Worm (Caenorhabditis elegans): ENCODE data around the gene alh-13.

alh-13 gene

DNA sequence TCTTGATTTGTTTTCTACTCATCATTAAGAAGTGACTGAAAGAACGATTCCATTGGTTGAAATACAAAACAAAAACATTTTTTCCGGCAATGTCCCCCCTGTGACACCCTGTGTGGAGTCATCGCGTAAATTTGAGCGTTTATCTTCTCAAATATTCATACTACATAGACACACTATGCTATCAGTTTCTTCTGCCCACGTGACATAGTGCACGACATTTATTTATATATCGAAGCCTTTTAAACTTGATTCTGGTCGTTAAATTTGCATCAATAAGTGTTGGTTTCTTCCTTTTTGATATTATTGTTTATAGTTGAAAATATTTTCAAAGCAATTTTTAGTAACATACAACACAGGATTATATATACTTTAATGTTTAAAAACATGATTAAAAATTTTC, 23.2 kb upstream of the alh-13 start:
- TF ChIP-seq R02D3.7 (tag; optimal IDR thresholded peaks at IDR 0.05) = no peak
- no peak for TF ChIP-seq zag-1 (tag; optimal IDR thresholded peaks at IDR 0.05)
- no peak for TF ChIP-seq nhr-77 (tag; optimal IDR thresholded peaks at IDR 0.05)
- TF ChIP-seq sma-9 (GFP tag; optimal IDR thresholded peaks at IDR 0.05) = peak; percentile 65
- no peak for TF ChIP-seq sma-9 (tag; optimal IDR thresholded peaks at IDR 0.05)
- TF ChIP-seq fos-1 (tag; optimal IDR thresholded peaks at IDR 0.05) = peak; percentile 4

DNA sequence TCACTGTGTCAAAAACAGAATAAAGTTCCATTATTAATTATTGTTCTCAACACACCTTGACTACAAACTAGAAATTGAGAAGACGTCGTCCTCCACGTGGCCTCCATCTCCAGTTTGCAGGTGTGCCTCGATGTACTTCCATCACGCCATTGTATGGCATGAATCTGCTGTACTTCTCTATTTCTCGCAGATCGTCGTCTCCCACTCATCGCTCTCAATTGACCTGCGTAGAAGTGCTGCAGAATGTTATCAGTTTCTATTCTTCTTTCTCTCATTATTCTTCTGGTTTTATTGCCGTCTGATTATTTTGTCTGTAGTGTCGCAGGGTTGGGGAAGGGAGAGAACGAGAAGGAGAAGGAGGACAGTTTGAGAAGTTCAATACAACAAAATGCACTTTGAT, 22.6 kb upstream of the alh-13 start:
- TF ChIP-seq skn-1 (tag; optimal IDR thresholded peaks at IDR 0.05) (no peak), unc-55 (GFP tag; optimal IDR thresholded peaks at IDR 0.05) (no peak), sma-3 (GFP tag; optimal IDR thresholded peaks at IDR 0.05) (peak; percentile 68), fos-1 (tag; optimal IDR thresholded peaks at IDR 0.05) (peak; percentile 92), gmeb-1 (tag; optimal IDR thresholded peaks at IDR 0.05) (peak; percentile 38), mdl-1 (tag; optimal IDR thresholded peaks at IDR 0.05) (peak; percentile 65 to 85), blmp-1 (tag; optimal IDR thresholded peaks at IDR 0.05; ENCODE audit: insufficient read depth) (peak; percentile 83), mab-5 (tag; optimal IDR thresholded peaks at IDR 0.05) (no peak), aly-2 (tag; optimal IDR thresholded peaks at IDR 0.05) (no peak), nhr-21 (tag; optimal IDR thresholded peaks at IDR 0.05) (peak; percentile 65), ztf-11 (tag; optimal IDR thresholded peaks at IDR 0.05) (no peak), nhr-129 (tag; optimal IDR thresholded peaks at IDR 0.05) (peak; percentile 45), mbf-1 (tag; optimal IDR thresholded peaks at IDR 0.05) (no peak), crh-2 (tag; optimal IDR thresholded peaks at IDR 0.05) (peak; percentile 70), unc-39 (tag; optimal IDR thresholded peaks at IDR 0.05) (no peak), nhr-237 (tag; optimal IDR thresholded peaks at IDR 0.05) (no peak), Y55F3AM.14 (GFP tag; optimal IDR thresholded peaks at IDR 0.05) (peak; percentile 25), sma-9 (GFP tag; optimal IDR thresholded peaks at IDR 0.05) (peak; percentile 90), sma-9 (tag; optimal IDR thresholded peaks at IDR 0.05) (no peak), F13H6.1 (tag; optimal IDR thresholded peaks at IDR 0.05) (peak; percentile 57)

- TF ChIP-seq sma-9 (GFP tag; optimal IDR thresholded peaks at IDR 0.05) (peak; percentile 67), sma-9 (tag; optimal IDR thresholded peaks at IDR 0.05) (no peak), mdl-1 (tag; optimal IDR thresholded peaks at IDR 0.05) (peak in 1 of 2 experiments; percentile 40), blmp-1 (tag; optimal IDR thresholded peaks at IDR 0.05; ENCODE audit: insufficient read depth) (peak; percentile 80), C34F6.9 (tag; optimal IDR thresholded peaks at IDR 0.05) (peak; percentile 27), sma-3 (GFP tag; optimal IDR thresholded peaks at IDR 0.05) (peak; percentile 52), nhr-12 (tag; optimal IDR thresholded peaks at IDR 0.05) (no peak), nhr-129 (tag; optimal IDR thresholded peaks at IDR 0.05) (peak; percentile 49), fos-1 (tag; optimal IDR thresholded peaks at IDR 0.05) (peak; percentile 3), R02D3.7 (tag; optimal IDR thresholded peaks at IDR 0.05) (no peak), nhr-25 (tag; optimal IDR thresholded peaks at IDR 0.05) (peak; percentile 57)
Measured at ce11 chrX:12761295-12761775, 20.9 kb upstream of the alh-13 start.

ce11 chrX:12761778-12762177, 20.4 kb upstream of the alh-13 start, which contains the start of gene cept-1:
Gene cept-1, plus strand, starts transcription at chrX:12762078.
- TF ChIP-seq ama-1 (optimal IDR thresholded peaks at IDR 0.05) = no peak
- TF ChIP-seq snpc-4 (tag; optimal IDR thresholded peaks at IDR 0.05) = no peak
- no peak for TF ChIP-seq sem-4 (tag; optimal IDR thresholded peaks at IDR 0.05)
- no peak for TF ChIP-seq unc-62 (GFP tag; optimal IDR thresholded peaks at IDR 0.05)
- TF ChIP-seq nhr-77 (tag; optimal IDR thresholded peaks at IDR 0.05) = no peak
- TF ChIP-seq nhr-11 (tag; optimal IDR thresholded peaks at IDR 0.05) = no peak
- TF ChIP-seq skn-1 (tag; optimal IDR thresholded peaks at IDR 0.05) = no peak
- TF ChIP-seq sma-3 (GFP tag; optimal IDR thresholded peaks at IDR 0.05) = no peak
- TF ChIP-seq crh-2 (tag; optimal IDR thresholded peaks at IDR 0.05) = no peak
- no peak for TF ChIP-seq aly-2 (tag; optimal IDR thresholded peaks at IDR 0.05)
- TF ChIP-seq mab-5 (tag; optimal IDR thresholded peaks at IDR 0.05) = no peak
- no peak for TF ChIP-seq R02D3.7 (tag; optimal IDR thresholded peaks at IDR 0.05)
- no peak for TF ChIP-seq nhr-23 (tag; optimal IDR thresholded peaks at IDR 0.05)
- TF ChIP-seq nhr-6 (tag; optimal IDR thresholded peaks at IDR 0.05) = no peak
- no peak for TF ChIP-seq nhr-12 (tag; optimal IDR thresholded peaks at IDR 0.05)
- TF ChIP-seq ZK546.5 (tag; optimal IDR thresholded peaks at IDR 0.05) = no peak
- no peak for TF ChIP-seq nhr-129 (tag; optimal IDR thresholded peaks at IDR 0.05)
- TF ChIP-seq unc-39 (tag; optimal IDR thresholded peaks at IDR 0.05) = no peak
- TF ChIP-seq egl-27 (tag; optimal IDR thresholded peaks at IDR 0.05) = no peak

ce11 chrX:12764009-12764408, 18.2 kb upstream of the alh-13 start:
- no peak for TF ChIP-seq ztf-11 (tag; optimal IDR thresholded peaks at IDR 0.05)
- no peak for TF ChIP-seq R02D3.7 (tag; optimal IDR thresholded peaks at IDR 0.05)
- TF ChIP-seq nhr-129 (tag; optimal IDR thresholded peaks at IDR 0.05) = no peak
- TF ChIP-seq ztf-4 (tag; optimal IDR thresholded peaks at IDR 0.05) = no peak
- no peak for TF ChIP-seq sem-4 (tag; optimal IDR thresholded peaks at IDR 0.05)
- TF ChIP-seq ztf-1 (GFP tag; conservative IDR thresholded peaks at IDR 0.05) = no peak
- TF ChIP-seq ZK546.5 (tag; optimal IDR thresholded peaks at IDR 0.05) = no peak
- TF ChIP-seq lin-11 (tag; optimal IDR thresholded peaks at IDR 0.05) = no peak
- no peak for TF ChIP-seq skn-1 (tag; optimal IDR thresholded peaks at IDR 0.05)
- no peak for TF ChIP-seq nhr-237 (tag; optimal IDR thresholded peaks at IDR 0.05)
- no peak for TF ChIP-seq Y55F3AM.14 (GFP tag; optimal IDR thresholded peaks at IDR 0.05)
- no peak for TF ChIP-seq nhr-11 (tag; optimal IDR thresholded peaks at IDR 0.05)
- no peak for TF ChIP-seq aly-2 (tag; optimal IDR thresholded peaks at IDR 0.05)
- TF ChIP-seq crh-2 (tag; optimal IDR thresholded peaks at IDR 0.05) = no peak
- no peak for TF ChIP-seq unc-62 (GFP tag; optimal IDR thresholded peaks at IDR 0.05)
- TF ChIP-seq C34F6.9 (tag; optimal IDR thresholded peaks at IDR 0.05) = no peak
- TF ChIP-seq ceh-82 (tag; optimal IDR thresholded peaks at IDR 0.05) = no peak
- TF ChIP-seq mdl-1 (tag; optimal IDR thresholded peaks at IDR 0.05) = no peak

Data from whole organism, L2 larva.